Worm (Caenorhabditis elegans) whole organism, late embryonic: Measurements from ENCODE around the gene srsx-28.
A peak's percentile ranks its signal among the peaks of the same experiment; 100 is the strongest.

Experiments used
- C38D4.7 ChIP-seq: fragments of 200-800 bp; sonication (Bioruptor generic); optimal IDR thresholded peaks from 2 replicates; lab custom pipeline; 2018; ENCODE audit warnings: mild to moderate bottlenecking, missing genetic modification characterization, moderate library complexity, missing compliant biosample characterization
- F13H6.1 ChIP-seq: sonication (generic microtip); optimal IDR thresholded peaks from 2 replicates; lab custom pipeline; 2016; ENCODE audit warnings: missing genetic modification characterization, missing compliant biosample characterization
- Y22D7AL.16 ChIP-seq: sonication (generic microtip); optimal IDR thresholded peaks from 2 replicates; lab custom pipeline; 2016; ENCODE audit warnings: missing genetic modification characterization, missing compliant biosample characterization
- ahr-1 ChIP-seq: sonication (generic microtip); optimal IDR thresholded peaks from 2 replicates; lab custom pipeline; 2016; ENCODE audit warnings: missing genetic modification characterization, missing compliant biosample characterization
- ama-1 ChIP-seq: fragments of 150-350 bp; optimal IDR thresholded peaks from 2 replicates; lab custom pipeline; 2014
- ceh-14 ChIP-seq: sonication (generic microtip); optimal IDR thresholded peaks from 2 replicates; lab custom pipeline; 2016; ENCODE audit warnings: missing genotype, missing genetic modification characterization, missing compliant biosample characterization
- ceh-18 ChIP-seq: sonication (generic microtip); optimal IDR thresholded peaks from 2 replicates; lab custom pipeline; 2016; ENCODE audit warnings: missing genetic modification characterization, missing compliant biosample characterization
- ceh-19 ChIP-seq: fragments of 200-800 bp; sonication (Bioruptor generic); optimal IDR thresholded peaks from 2 replicates; lab custom pipeline; 2018; ENCODE audit warnings: mild to moderate bottlenecking, missing genetic modification characterization, missing compliant biosample characterization
- ceh-22 ChIP-seq: sonication (generic microtip); optimal IDR thresholded peaks from 2 replicates; lab custom pipeline; 2017; ENCODE audit warnings: missing biosample characterization, missing genetic modification characterization
- ceh-31 ChIP-seq: sonication (generic microtip); optimal IDR thresholded peaks from 2 replicates; lab custom pipeline; 2016; ENCODE audit warnings: missing genetic modification characterization, missing compliant biosample characterization
- ceh-34 ChIP-seq: sonication (generic microtip); optimal IDR thresholded peaks from 2 replicates; lab custom pipeline; 2016; ENCODE audit warnings: mild to moderate bottlenecking, missing genetic modification characterization, missing compliant biosample characterization
- ceh-45 ChIP-seq: fragments of 200-800 bp; sonication (Bioruptor generic); IDR thresholded peaks from 2 replicates; pipeline ENCODE4 v1.3.6; 2022; ENCODE audit warnings: missing genetic modification reagents, missing genetic modification characterization, missing compliant biosample characterization
- ceh-48 ChIP-seq: sonication (generic microtip); optimal IDR thresholded peaks from 2 replicates; lab custom pipeline; 2016; ENCODE audit warnings: missing genetic modification characterization, inconsistent platforms, missing compliant biosample characterization
- ceh-6 ChIP-seq: fragments of 200-800 bp; sonication (Bioruptor generic); optimal IDR thresholded peaks from 2 replicates; lab custom pipeline; 2018; ENCODE audit warnings: mild to moderate bottlenecking, missing genetic modification characterization, missing compliant biosample characterization
- dmd-4 ChIP-seq: sonication (generic microtip); optimal IDR thresholded peaks from 2 replicates; lab custom pipeline; 2016; ENCODE audit warnings: borderline replicate concordance, missing genetic modification characterization, missing compliant biosample characterization
- dve-1 ChIP-seq: sonication (generic microtip); optimal IDR thresholded peaks from 2 replicates; lab custom pipeline; 2017; ENCODE audit warnings: antibody characterized with exemption, mild to moderate bottlenecking, missing genetic modification characterization, missing compliant biosample characterization
- elt-2 ChIP-seq: sonication (generic microtip); optimal IDR thresholded peaks from 2 replicates; lab custom pipeline; 2016; ENCODE audit warnings: missing genetic modification reagents, missing genetic modification characterization, missing compliant biosample characterization
- elt-4 ChIP-seq: sonication (generic microtip); optimal IDR thresholded peaks from 2 replicates; lab custom pipeline; 2016; ENCODE audit warnings: missing genetic modification characterization, missing compliant biosample characterization
- ets-4 ChIP-seq: sonication (generic microtip); optimal IDR thresholded peaks from 2 replicates; lab custom pipeline; 2016; ENCODE audit warnings: missing genetic modification characterization, missing compliant biosample characterization
- eyg-1 ChIP-seq: sonication (generic microtip); optimal IDR thresholded peaks from 2 replicates; lab custom pipeline; 2016; ENCODE audit warnings: missing genotype, missing genetic modification characterization, missing compliant biosample characterization
- gmeb-2 ChIP-seq: sonication (generic microtip); optimal IDR thresholded peaks from 2 replicates; lab custom pipeline; 2016; ENCODE audit warnings: missing genetic modification characterization, inconsistent platforms, missing compliant biosample characterization
- hlh-13 ChIP-seq: fragments of 200-800 bp; sonication (Bioruptor generic); optimal IDR thresholded peaks from 2 replicates; lab custom pipeline; 2018; ENCODE audit warnings: mild to moderate bottlenecking, missing genetic modification characterization, missing compliant biosample characterization
- hlh-15 ChIP-seq: sonication (generic microtip); optimal IDR thresholded peaks from 2 replicates; lab custom pipeline; 2016; ENCODE audit warnings: missing genetic modification characterization, missing compliant biosample characterization
- hlh-6 ChIP-seq: sonication (generic microtip); optimal IDR thresholded peaks from 2 replicates; lab custom pipeline; 2016; ENCODE audit warnings: missing genotype, missing genetic modification characterization, missing compliant biosample characterization
- lim-6 ChIP-seq: sonication (generic microtip); optimal IDR thresholded peaks from 2 replicates; lab custom pipeline; 2016; ENCODE audit warnings: missing genetic modification characterization, missing compliant biosample characterization
- lin-11 ChIP-seq: fragments of 200-800 bp; sonication (Bioruptor generic); optimal IDR thresholded peaks from 2 replicates; lab custom pipeline; 2018; ENCODE audit warnings: mild to moderate bottlenecking, missing genetic modification characterization, missing compliant biosample characterization
- nfya-1 ChIP-seq: sonication (generic microtip); optimal IDR thresholded peaks from 2 replicates; lab custom pipeline; 2017; ENCODE audit warnings: missing genetic modification characterization, mild to moderate bottlenecking, missing compliant biosample characterization, antibody characterized with exemption, moderate library complexity
- odd-2 ChIP-seq: sonication (generic microtip); optimal IDR thresholded peaks from 2 replicates; lab custom pipeline; 2017; ENCODE audit warnings: antibody characterized with exemption, mild to moderate bottlenecking, missing genetic modification characterization, missing compliant biosample characterization
- pag-3 ChIP-seq: sonication (generic microtip); optimal IDR thresholded peaks from 2 replicates; lab custom pipeline; 2016; ENCODE audit warnings: missing compliant biosample characterization, missing genetic modification characterization, borderline replicate concordance
- pat-9 ChIP-seq: fragments of 200-800 bp; sonication (Bioruptor generic); optimal IDR thresholded peaks from 2 replicates; lab custom pipeline; 2018; ENCODE audit warnings: mild to moderate bottlenecking, missing genetic modification characterization, moderate library complexity, missing compliant biosample characterization
- pha-2 ChIP-seq: sonication (generic microtip); optimal IDR thresholded peaks from 2 replicates; lab custom pipeline; 2017; ENCODE audit warnings: mild to moderate bottlenecking, missing genetic modification characterization, missing compliant biosample characterization
- pqm-1 ChIP-seq: sonication (generic microtip); optimal IDR thresholded peaks from 2 replicates; lab custom pipeline; 2016; ENCODE audit warnings: missing genetic modification characterization, missing compliant biosample characterization
- sdc-2 ChIP-seq: sonication (generic microtip); optimal IDR thresholded peaks from 2 replicates; lab custom pipeline; 2016; ENCODE audit warnings: missing genotype, missing genetic modification characterization, missing compliant biosample characterization
- sox-2 ChIP-seq: fragments of 200-800 bp; sonication (Bioruptor generic); IDR thresholded peaks from 2 replicates; pipeline ENCODE4 v1.3.6; 2022; ENCODE audit warnings: missing genetic modification reagents, missing genetic modification characterization, missing compliant biosample characterization
- sox-4 ChIP-seq: sonication (generic microtip); optimal IDR thresholded peaks from 2 replicates; lab custom pipeline; 2017; ENCODE audit warnings: mild to moderate bottlenecking, missing genetic modification characterization, inconsistent platforms, missing compliant biosample characterization
- ttx-3 ChIP-seq: sonication (generic microtip); optimal IDR thresholded peaks from 2 replicates; lab custom pipeline; 2016; ENCODE audit warnings: missing genetic modification reagents, missing genetic modification characterization, missing compliant biosample characterization
- unc-42 ChIP-seq: sonication (generic microtip); optimal IDR thresholded peaks from 2 replicates; lab custom pipeline; 2016; ENCODE audit warnings: missing genotype, missing genetic modification characterization, missing compliant biosample characterization
- unc-55 ChIP-seq: sonication (generic microtip); optimal IDR thresholded peaks from 2 replicates; lab custom pipeline; 2017; ENCODE audit warnings: missing biosample characterization, missing genetic modification reagents, missing genetic modification characterization
- unc-86 ChIP-seq: sonication (generic microtip); optimal IDR thresholded peaks from 2 replicates; lab custom pipeline; 2016; ENCODE audit warnings: missing genetic modification characterization, missing compliant biosample characterization

srsx-28 gene

ce11 chrV:10154698-10155097 lies 2.3 kb downstream of the srsx-28 start, which contains the start of gene srsx-29:
TSS of gene srsx-29 (plus strand) at chrV:10154998.
- TF ChIP-seq hlh-15 (tag; lab: Kevin White, UChicago) (no peak), ahr-1 (tag; lab: Kevin White, UChicago) (no peak), F13H6.1 (tag; lab: Kevin White, UChicago) (no peak), sox-4 (tag; lab: Kevin White, UChicago) (no peak), ceh-14 (tag; lab: Kevin White, UChicago) (no peak), ceh-45 (no peak), unc-42 (tag; lab: Kevin White, UChicago) (no peak), pat-9 (no peak), unc-86 (tag; lab: Kevin White, UChicago) (no peak), sox-2 (GFP tag; lab: Robert Waterston, UW) (no peak), dve-1 (tag; lab: Kevin White, UChicago) (no peak), odd-2 (tag; lab: Kevin White, UChicago) (no peak), elt-4 (tag; lab: Kevin White, UChicago) (no peak), unc-55 (no peak), ceh-6 (GFP tag; lab: Kevin White, UChicago) (no peak), sdc-2 (tag; lab: Kevin White, UChicago) (no peak), hlh-13 (GFP tag; lab: Kevin White, UChicago) (no peak), gmeb-2 (tag; lab: Kevin White, UChicago) (no peak)

- no peak for TF ChIP-seq ceh-18 (tag; lab: Kevin White, UChicago)
- no peak for TF ChIP-seq ets-4 (tag; lab: Kevin White, UChicago)
- TF ChIP-seq hlh-13 (GFP tag; lab: Kevin White, UChicago) = no peak
- TF ChIP-seq ceh-34 = no peak
- TF ChIP-seq ceh-31 (tag; lab: Kevin White, UChicago) = no peak
- no peak for TF ChIP-seq ama-1
- TF ChIP-seq eyg-1 (tag; lab: Kevin White, UChicago) = no peak
- TF ChIP-seq ttx-3 (tag; lab: Kevin White, UChicago) = no peak
- no peak for TF ChIP-seq F13H6.1 (tag; lab: Kevin White, UChicago)
- no peak for TF ChIP-seq nfya-1
- TF ChIP-seq hlh-15 (tag; lab: Kevin White, UChicago) = no peak
- no peak for TF ChIP-seq gmeb-2 (tag; lab: Kevin White, UChicago)
- TF ChIP-seq ceh-19 (GFP tag; lab: Kevin White, UChicago) = no peak
- no peak for TF ChIP-seq lin-11 (tag; lab: Kevin White, UChicago)
- no peak for TF ChIP-seq sdc-2 (tag; lab: Kevin White, UChicago)
- TF ChIP-seq, all 69 proteins: peak for 0
Observed at ce11 chrV:10158528-10158927, 6.2 kb downstream of the srsx-28 start, which contains the start of gene srsx-30. TSS of gene srsx-30 (plus strand) at chrV:10158828.

- TF ChIP-seq unc-42 (tag; lab: Kevin White, UChicago) (no peak), pha-2 (tag; lab: Kevin White, UChicago) (no peak), F13H6.1 (tag; lab: Kevin White, UChicago) (no peak), lin-11 (tag; lab: Kevin White, UChicago) (no peak), lim-6 (no peak), unc-86 (tag; lab: Kevin White, UChicago) (no peak), hlh-6 (no peak)
Observed at ce11 chrV:10159972-10160371, 7.6 kb downstream of the srsx-28 start.

ce11 chrV:10160954-10161353 lies 8.6 kb downstream of the srsx-28 start, which contains the start of gene C51E3.10:
TSS of gene C51E3.10 (minus strand) at chrV:10161134.
- TF ChIP-seq pqm-1 (tag; lab: Kevin White, UChicago) = no peak
- peak; percentile 29 for TF ChIP-seq elt-2

- TF ChIP-seq ceh-34 = no peak
- no peak for TF ChIP-seq sox-2 (GFP tag; lab: Robert Waterston, UW)
- no peak for TF ChIP-seq ceh-22 (tag; lab: Kevin White, UChicago)
- TF ChIP-seq ets-4 (tag; lab: Kevin White, UChicago) = no peak
- no peak for TF ChIP-seq dmd-4 (tag; lab: Kevin White, UChicago)
- no peak for TF ChIP-seq lin-11 (tag; lab: Kevin White, UChicago)
- no peak for TF ChIP-seq pag-3 (tag; lab: Kevin White, UChicago)
- TF ChIP-seq Y22D7AL.16 (tag; lab: Kevin White, UChicago) = no peak
- TF ChIP-seq sox-4 (tag; lab: Kevin White, UChicago) = no peak
- no peak for TF ChIP-seq C38D4.7 (GFP tag; lab: Kevin White, UChicago)
- TF ChIP-seq ceh-48 (tag; lab: Kevin White, UChicago) = no peak
Observed at ce11 chrV:10166368-10166767, 14.0 kb downstream of the srsx-28 start, which contains the start of gene C51E3.6. TSS of gene C51E3.6 (minus strand) at chrV:10166468.
